Worm (Caenorhabditis elegans): Measurements from ENCODE around the gene C25H3.15.

Gene C25H3.15

ce11 chrII:5638059-5638458 is 27.1 kb upstream of the C25H3.15 start, which contains the start of gene F59E12.3:
TSS of gene F59E12.3 (plus strand) at chrII:5638359.
- TF ChIP-seq ces-1 (GFP tag; optimal IDR thresholded peaks at IDR 0.05) = no peak
- TF ChIP-seq mls-2 (tag; optimal IDR thresholded peaks at IDR 0.05) = no peak
- TF ChIP-seq snpc-4 (tag; optimal IDR thresholded peaks at IDR 0.05) = no peak
- TF ChIP-seq elt-3 (tag; optimal IDR thresholded peaks at IDR 0.05) = no peak

ce11 chrII:5640362-5641079 is 24.6 kb upstream of the C25H3.15 start:
- no peak for TF ChIP-seq drap-1 (GFP tag; optimal IDR thresholded peaks at IDR 0.05)
- TF ChIP-seq mep-1 (tag; optimal IDR thresholded peaks at IDR 0.05) = no peak
- TF ChIP-seq zip-8 (tag; optimal IDR thresholded peaks at IDR 0.05) = no peak
- TF ChIP-seq ham-2 (GFP tag; optimal IDR thresholded peaks at IDR 0.05) = no peak
- TF ChIP-seq mls-2 (tag; optimal IDR thresholded peaks at IDR 0.05) = no peak
- no peak for TF ChIP-seq unc-39 (tag; optimal IDR thresholded peaks at IDR 0.05)
- no peak for TF ChIP-seq hlh-1 (tag; optimal IDR thresholded peaks at IDR 0.05)
- no peak for TF ChIP-seq nhr-237 (tag; optimal IDR thresholded peaks at IDR 0.05)
- TF ChIP-seq M03D4.4 (tag; optimal IDR thresholded peaks at IDR 0.05) = no peak
- no peak for TF ChIP-seq nhr-76 (tag; optimal IDR thresholded peaks at IDR 0.05)
- TF ChIP-seq blmp-1 (tag; optimal IDR thresholded peaks at IDR 0.05) = no peak
- TF ChIP-seq unc-62 (GFP tag; optimal IDR thresholded peaks at IDR 0.05) = no peak
- TF ChIP-seq unc-120 (tag; optimal IDR thresholded peaks at IDR 0.05; ENCODE audit: poor library complexity, severe bottlenecking) = no peak
- TF ChIP-seq elt-3 (tag; optimal IDR thresholded peaks at IDR 0.05) = no peak
- TF ChIP-seq lsy-2 (tag; optimal IDR thresholded peaks at IDR 0.05) = no peak

ce11 chrII:5642110-5642509 is 23.0 kb upstream of the C25H3.15 start:
- no peak for TF ChIP-seq ceh-39 (tag; optimal IDR thresholded peaks at IDR 0.05)
- TF ChIP-seq elt-3 (tag; optimal IDR thresholded peaks at IDR 0.05) = no peak
- no peak for TF ChIP-seq unc-62 (GFP tag; optimal IDR thresholded peaks at IDR 0.05)
- TF ChIP-seq lin-32 (GFP tag; optimal IDR thresholded peaks at IDR 0.05) = no peak
- no peak for TF ChIP-seq bed-3 (GFP tag; optimal IDR thresholded peaks at IDR 0.05)
- no peak for TF ChIP-seq ceh-43 (GFP tag; optimal IDR thresholded peaks at IDR 0.05)
- TF ChIP-seq nhr-237 (tag; optimal IDR thresholded peaks at IDR 0.05) = no peak
- no peak for TF ChIP-seq snpc-4 (tag; optimal IDR thresholded peaks at IDR 0.05)
- TF ChIP-seq ham-2 (GFP tag; optimal IDR thresholded peaks at IDR 0.05) = no peak
- TF ChIP-seq ztf-11 (tag; optimal IDR thresholded peaks at IDR 0.05) = no peak
- TF ChIP-seq nhr-76 (tag; optimal IDR thresholded peaks at IDR 0.05) = no peak

ce11 chrII:5646942-5647341 is 18.2 kb upstream of the C25H3.15 start, which contains the start of gene F59E12.9:
TSS of gene F59E12.9 (minus strand) at chrII:5647042.
- no peak for TF ChIP-seq nhr-2 (tag; optimal IDR thresholded peaks at IDR 0.05)
- TF ChIP-seq lin-32 (GFP tag; optimal IDR thresholded peaks at IDR 0.05) = no peak
- TF ChIP-seq ztf-11 (tag; optimal IDR thresholded peaks at IDR 0.05) = no peak
- no peak for TF ChIP-seq ham-2 (GFP tag; optimal IDR thresholded peaks at IDR 0.05)
- TF ChIP-seq elt-3 (tag; optimal IDR thresholded peaks at IDR 0.05) = no peak

ce11 chrII:5648272-5648671 is 16.9 kb upstream of the C25H3.15 start, which contains the start of gene ddl-1:
TSS of gene ddl-1 (minus strand) at chrII:5648372.
- TF ChIP-seq elt-3 (tag; optimal IDR thresholded peaks at IDR 0.05) = no peak
- no peak for TF ChIP-seq bed-3 (GFP tag; optimal IDR thresholded peaks at IDR 0.05)
- TF ChIP-seq nhr-237 (tag; optimal IDR thresholded peaks at IDR 0.05) = no peak
- TF ChIP-seq lin-32 (GFP tag; optimal IDR thresholded peaks at IDR 0.05) = no peak
- no peak for TF ChIP-seq sem-2 (GFP tag; optimal IDR thresholded peaks at IDR 0.05)
- no peak for TF ChIP-seq flh-1 (GFP tag; optimal IDR thresholded peaks at IDR 0.05)
- TF ChIP-seq nhr-2 (tag; optimal IDR thresholded peaks at IDR 0.05) = no peak
- no peak for TF ChIP-seq lsy-2 (tag; optimal IDR thresholded peaks at IDR 0.05)
- no peak for TF ChIP-seq ces-1 (GFP tag; optimal IDR thresholded peaks at IDR 0.05)
- TF ChIP-seq mep-1 (tag; optimal IDR thresholded peaks at IDR 0.05) = no peak
- no peak for TF ChIP-seq blmp-1 (tag; optimal IDR thresholded peaks at IDR 0.05)
- TF ChIP-seq nhr-12 (tag; optimal IDR thresholded peaks at IDR 0.05) = no peak
- TF ChIP-seq pha-4 (tag; optimal IDR thresholded peaks at IDR 0.05) = no peak
- no peak for TF ChIP-seq nhr-76 (tag; optimal IDR thresholded peaks at IDR 0.05)
- TF ChIP-seq mab-5 (tag; optimal IDR thresholded peaks at IDR 0.05) = no peak
